Fruit fly (Drosophila melanogaster): ENCODE results near the gene Bub3.
A peak's percentile ranks its signal among the peaks of the same experiment; 100 is the strongest.

The Bub3 gene

dm6 chr3R:29716782-29717317 is 41.6 kb upstream of the Bub3 start, which contains the start of gene Obp99b (continued):
- TF ChIP-seq Hr3 (GFP tag; optimal IDR thresholded peaks at IDR 0.05) (peak; percentile 60), CG1024 (GFP tag; IDR thresholded peaks at IDR 0.05) (peak; percentile 83), CG12219 (GFP tag; optimal IDR thresholded peaks at IDR 0.05) (peak; percentile 90), CG3163 (GFP tag; optimal IDR thresholded peaks at IDR 0.05) (peak; percentile 20), mam (GFP tag; optimal IDR thresholded peaks at IDR 0.05) (peak; percentile 45), Tbp (GFP tag; optimal IDR thresholded peaks at IDR 0.05) (no peak), CG1233 (GFP tag; optimal IDR thresholded peaks at IDR 0.05) (peak; percentile 82), Opbp (GFP tag; IDR thresholded peaks at IDR 0.05; ENCODE audit: partially characterized antibody) (no peak), CG3281 (GFP tag; optimal IDR thresholded peaks at IDR 0.05) (peak; percentile 79), CG7928 (GFP tag; optimal IDR thresholded peaks at IDR 0.05) (peak; percentile 22), stwl (tag; optimal IDR thresholded peaks at IDR 0.05) (peak; percentile 32), CG6791 (GFP tag; IDR thresholded peaks at IDR 0.05; ENCODE audit: partially characterized antibody) (no peak), CG8290 (GFP tag; optimal IDR thresholded peaks at IDR 0.05) (peak; percentile 44), CG8290 (tag; optimal IDR thresholded peaks at IDR 0.05) (peak; percentile 73 to 87), dmrt11E (tag; optimal IDR thresholded peaks at IDR 0.05) (peak; percentile 65), scrt (GFP tag; optimal IDR thresholded peaks at IDR 0.05) (peak; percentile 42), Ravus (GFP tag; IDR thresholded peaks at IDR 0.05) (peak; percentile 2; the same call in 1 of the 2 replicates), fru (optimal IDR thresholded peaks at IDR 0.05) (no peak), Bteb2 (GFP tag; optimal IDR thresholded peaks at IDR 0.05) (no peak), CG31388 (GFP tag; optimal IDR thresholded peaks at IDR 0.05) (peak; percentile 14), ewg (GFP tag; optimal IDR thresholded peaks at IDR 0.05) (peak; percentile 80), CG4360 (GFP tag; IDR thresholded peaks at IDR 0.05) (no peak), unpg (GFP tag; optimal IDR thresholded peaks at IDR 0.05) (peak; percentile 80), CG7556 (GFP tag; optimal IDR thresholded peaks at IDR 0.05) (no peak), CG13123 (GFP tag; optimal IDR thresholded peaks at IDR 0.05) (no peak), CG6654 (GFP tag; optimal IDR thresholded peaks at IDR 0.05) (peak; percentile 73), Scr (GFP tag; IDR thresholded peaks at IDR 0.05; ENCODE audit: partially characterized antibody) (no peak), tin (GFP tag; optimal IDR thresholded peaks at IDR 0.05) (peak; percentile 86), Chrac-16 (GFP tag; optimal IDR thresholded peaks at IDR 0.05) (peak; percentile 75), pb (GFP tag; optimal IDR thresholded peaks at IDR 0.05) (peak; percentile 94), CG15479 (GFP tag; optimal IDR thresholded peaks at IDR 0.05) (no peak), CG3407 (GFP tag; optimal IDR thresholded peaks at IDR 0.05) (peak; percentile 76), ham (GFP tag; IDR thresholded peaks at IDR 0.05) (no peak; the same call in 1 of the 2 replicates), CG4424 (GFP tag; optimal IDR thresholded peaks at IDR 0.05) (peak; percentile 87), CG30403 (GFP tag; optimal IDR thresholded peaks at IDR 0.05) (peak; percentile 18), Adf1 (GFP tag; IDR thresholded peaks at IDR 0.05) (peak; percentile 25), dan (GFP tag; IDR thresholded peaks at IDR 0.05) (no peak), H2.0 (GFP tag; IDR thresholded peaks at IDR 0.05) (peak; percentile 77), CG31441 (GFP tag; IDR thresholded peaks at IDR 0.05) (peak; percentile 53), grau (tag; optimal IDR thresholded peaks at IDR 0.05) (peak; percentile 55), tio (GFP tag; optimal IDR thresholded peaks at IDR 0.05) (peak; percentile 35), lbe (GFP tag; optimal IDR thresholded peaks at IDR 0.05) (no peak), grn (GFP tag; optimal IDR thresholded peaks at IDR 0.05) (no peak), HmgD (GFP tag; optimal IDR thresholded peaks at IDR 0.05) (peak; percentile 80), shn (GFP tag; optimal IDR thresholded peaks at IDR 0.05) (peak; percentile 89), CG11456 (GFP tag; IDR thresholded peaks at IDR 0.05) (peak; percentile 96), CG11093 (GFP tag; IDR thresholded peaks at IDR 0.05) (peak; percentile 56; the same call in 2 of the 3 replicates), eve (GFP tag; optimal IDR thresholded peaks at IDR 0.05) (no peak), D19A (tag; optimal IDR thresholded peaks at IDR 0.05) (peak; percentile 39), CG7786 (GFP tag; optimal IDR thresholded peaks at IDR 0.05) (peak; percentile 55), CG12104 (GFP tag; optimal IDR thresholded peaks at IDR 0.05) (peak; percentile 63), peb (GFP tag; IDR thresholded peaks at IDR 0.05) (peak; percentile 30; the same call in 1 of the 2 replicates)
